Worm (Caenorhabditis elegans) whole organism, mixed stage, embryonic: Measurements from ENCODE around the gene flp-19.

Source experiments
- ces-1 ChIP-seq: fragments of 150-350 bp; optimal IDR thresholded peaks from 2 replicates; lab custom pipeline; 2014; ENCODE audit warnings: missing biosample characterization, missing genetic modification reagents, missing genetic modification characterization
- lsy-2 ChIP-seq: fragments of 150-350 bp; optimal IDR thresholded peaks from 2 replicates; lab custom pipeline; 2014; ENCODE audit warnings: missing biosample characterization, missing genetic modification characterization
- mep-1 ChIP-seq: fragments of 150-350 bp; optimal IDR thresholded peaks from 2 replicates; lab custom pipeline; 2017; ENCODE audit warnings: missing biosample characterization, missing genetic modification reagents, missing genetic modification characterization, inconsistent platforms
- nhr-12 ChIP-seq: fragments of 150-350 bp; optimal IDR thresholded peaks from 2 replicates; lab custom pipeline; 2014; ENCODE audit warnings: missing biosample characterization, missing genetic modification characterization
- nhr-237 ChIP-seq: fragments of 150-350 bp; optimal IDR thresholded peaks from 2 replicates; lab custom pipeline; 2014; ENCODE audit warnings: missing biosample characterization, missing genetic modification characterization
- nhr-76 ChIP-seq: sonication (generic microtip); optimal IDR thresholded peaks from 2 replicates; lab custom pipeline; 2017; ENCODE audit warnings: missing biosample characterization, missing genetic modification characterization
- snpc-4 ChIP-seq: fragments of 150-350 bp; optimal IDR thresholded peaks from 2 replicates; lab custom pipeline; 2014; ENCODE audit warnings: missing biosample characterization, missing genetic modification characterization
- ztf-11 ChIP-seq: fragments of 150-350 bp; optimal IDR thresholded peaks from 2 replicates; lab custom pipeline; 2014; ENCODE audit warnings: missing biosample characterization, missing genetic modification characterization

- TF ChIP-seq nhr-76 (tag; lab: Kevin White, UChicago) (no peak), snpc-4 (tag; lab: Kevin White, UChicago) (no peak), ces-1 (GFP tag; lab: Kevin White, UChicago) (no peak), lsy-2 (tag; lab: Kevin White, UChicago) (no peak), nhr-12 (no peak), ztf-11 (tag; lab: Kevin White, UChicago) (no peak), nhr-237 (tag; lab: Kevin White, UChicago) (no peak), mep-1 (tag; lab: Kevin White, UChicago) (no peak)
These were observed 25.7 kb downstream of the flp-19 start for ce11 chrX:10630059-10630791.
